Fruit fly (Drosophila melanogaster): ENCODE data around the gene RabGGTb.

Gene RabGGTb

DNA sequence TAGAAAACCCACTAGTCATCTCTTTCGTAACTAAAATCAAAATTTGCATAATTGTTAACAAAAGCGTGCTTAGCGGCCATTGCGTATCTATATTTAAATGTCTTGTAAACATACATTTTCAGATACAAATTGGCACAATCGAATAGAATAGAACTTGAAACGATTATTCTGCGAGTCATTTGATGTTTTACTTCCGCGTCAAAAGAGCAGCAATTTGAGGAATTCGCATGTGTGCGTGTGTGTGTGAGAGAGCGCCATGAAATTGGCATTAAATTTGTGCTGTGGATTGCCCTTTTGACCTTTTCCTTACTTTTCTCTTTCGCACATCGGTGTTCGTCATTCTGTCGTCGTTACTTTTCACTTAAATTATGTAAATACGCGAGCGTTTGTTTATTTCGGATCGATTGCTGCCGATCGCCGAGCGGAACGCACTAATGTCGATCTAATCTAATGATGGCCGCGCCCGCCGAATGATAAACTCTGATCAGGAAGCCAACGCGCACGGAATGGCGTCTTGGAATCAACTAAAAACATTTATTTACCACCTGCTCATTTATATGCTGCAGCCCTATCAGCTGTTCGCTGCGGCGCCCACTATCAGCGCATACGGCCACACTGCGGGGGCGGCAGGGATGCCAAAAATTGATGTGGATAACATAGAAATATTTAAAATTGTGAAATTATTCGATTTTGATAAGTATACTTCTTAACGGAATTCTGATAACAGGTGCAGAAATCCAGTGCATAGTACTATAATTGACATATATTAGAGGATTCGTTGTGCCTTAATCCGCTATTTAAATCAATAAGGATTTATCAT is 6.0 kb downstream of the RabGGTb start (continued):
- no peak for TF ChIP-seq Chrac-16 (GFP tag; optimal IDR thresholded peaks at IDR 0.05)
- peak; percentile 77 for TF ChIP-seq klu (GFP tag; IDR thresholded peaks at IDR 0.05)
- no peak for TF ChIP-seq pan (optimal IDR thresholded peaks at IDR 0.05)
- peak in 1 of 2 experiments; percentile 59 for TF ChIP-seq pan (GFP tag; optimal IDR thresholded peaks at IDR 0.05 in 1 of 2, IDR thresholded peaks at IDR 0.05 in 1 of 2)
- no peak for TF ChIP-seq CG5245 (GFP tag; optimal IDR thresholded peaks at IDR 0.05)
- TF ChIP-seq CG4730 (GFP tag; IDR thresholded peaks at IDR 0.05), result 0 out of 2 replicates have a peak, but pooled peaks have one; percentile 21
- TF ChIP-seq tin (GFP tag; optimal IDR thresholded peaks at IDR 0.05), result peak; percentile 10
- TF ChIP-seq CG42726 (GFP tag; IDR thresholded peaks at IDR 0.05; ENCODE audit: partially characterized antibody), result peak; percentile 70; the same call in 1 of the 2 replicates
- peak; percentile 58 for TF ChIP-seq HHEX (GFP tag; optimal IDR thresholded peaks at IDR 0.05)
- no peak for TF ChIP-seq CG10654 (GFP tag; optimal IDR thresholded peaks at IDR 0.05)
- peak; percentile 50; the same call in 1 of the 3 replicates for TF ChIP-seq dysf (GFP tag; IDR thresholded peaks at IDR 0.05)
- peak; percentile 76 for TF ChIP-seq rib (GFP tag; IDR thresholded peaks at IDR 0.05)
- TF ChIP-seq CG10431 (GFP tag; optimal IDR thresholded peaks at IDR 0.05), result no peak
- peak; percentile 34 for TF ChIP-seq CG6765 (GFP tag; optimal IDR thresholded peaks at IDR 0.05)
- TF ChIP-seq CG17568 (GFP tag; optimal IDR thresholded peaks at IDR 0.05), result no peak
- 0 out of 2 replicates have a peak, but pooled peaks have one; percentile 15 for TF ChIP-seq cas (GFP tag; IDR thresholded peaks at IDR 0.05)
- peak; percentile 30 for TF ChIP-seq mam (GFP tag; optimal IDR thresholded peaks at IDR 0.05)
- TF ChIP-seq lab (GFP tag; optimal IDR thresholded peaks at IDR 0.05), result peak; percentile 60
- peak; percentile 40 for TF ChIP-seq bigmax (GFP tag; optimal IDR thresholded peaks at IDR 0.05)
- peak; percentile 53 for TF ChIP-seq nerfin-1 (tag; optimal IDR thresholded peaks at IDR 0.05)
- peak; percentile 13; the same call in 1 of the 2 replicates for TF ChIP-seq ssp (GFP tag; IDR thresholded peaks at IDR 0.05)
- TF ChIP-seq nerfin-2 (GFP tag; IDR thresholded peaks at IDR 0.05; ENCODE audit: partially characterized antibody), result no peak
- peak; percentile 1 for TF ChIP-seq CG9876 (GFP tag; optimal IDR thresholded peaks at IDR 0.05)
- TF ChIP-seq CG12104 (GFP tag; optimal IDR thresholded peaks at IDR 0.05), result no peak
- TF ChIP-seq CG4360 (GFP tag; IDR thresholded peaks at IDR 0.05), result peak; percentile 51; the same call in 1 of the 2 replicates
- peak; percentile 69 for TF ChIP-seq cg (GFP tag; optimal IDR thresholded peaks at IDR 0.05)
- TF ChIP-seq CG3281 (GFP tag; optimal IDR thresholded peaks at IDR 0.05), result peak; percentile 55
- TF ChIP-seq salm (tag; optimal IDR thresholded peaks at IDR 0.05), result no peak
- no peak for TF ChIP-seq gcm2 (GFP tag; optimal IDR thresholded peaks at IDR 0.05)
- peak; percentile 52 for TF ChIP-seq CG2712 (tag; optimal IDR thresholded peaks at IDR 0.05)
- peak; percentile 87; the same call in 3 of the 4 replicates for TF ChIP-seq chinmo (GFP tag; IDR thresholded peaks at IDR 0.05; ENCODE audit: partially characterized antibody)
- no peak for TF ChIP-seq ttk (GFP tag; IDR thresholded peaks at IDR 0.05)
- TF ChIP-seq BEAF-32 (GFP tag; optimal IDR thresholded peaks at IDR 0.05), result no peak
- TF ChIP-seq CG13775 (GFP tag; optimal IDR thresholded peaks at IDR 0.05), result no peak
- TF ChIP-seq MESR4 (GFP tag; optimal IDR thresholded peaks at IDR 0.05), result peak; percentile 41
- TF ChIP-seq Bgb (GFP tag; IDR thresholded peaks at IDR 0.05; ENCODE audit: partially characterized antibody), result peak; percentile 59
- peak; percentile 58 for TF ChIP-seq CG33213 (GFP tag; optimal IDR thresholded peaks at IDR 0.05)
- TF ChIP-seq CG11247 (GFP tag; IDR thresholded peaks at IDR 0.05), result peak; percentile 55; the same call in 1 of the 2 replicates
- TF ChIP-seq B-H2 (GFP tag; optimal IDR thresholded peaks at IDR 0.05), result peak; percentile 87
- TF ChIP-seq CG6654 (GFP tag; optimal IDR thresholded peaks at IDR 0.05), result no peak
- peak; percentile 41 for TF ChIP-seq CoRest (tag; optimal IDR thresholded peaks at IDR 0.05)
- TF ChIP-seq pb (GFP tag; optimal IDR thresholded peaks at IDR 0.05), result peak; percentile 5
- TF ChIP-seq cad (GFP tag; optimal IDR thresholded peaks at IDR 0.05), result no peak
- TF ChIP-seq hb (GFP tag; IDR thresholded peaks at IDR 0.05; ENCODE audit: partially characterized antibody), result no peak
- TF ChIP-seq tgo (GFP tag; IDR thresholded peaks at IDR 0.05), result peak; percentile 28; the same call in 2 of the 3 replicates
- 0 out of 3 replicates have a peak, but pooled peaks have one; percentile 25 for TF ChIP-seq z (GFP tag; IDR thresholded peaks at IDR 0.05)
- peak; percentile 51 for TF ChIP-seq CG34224 (GFP tag; IDR thresholded peaks at IDR 0.05; ENCODE audit: partially characterized antibody)
- TF ChIP-seq Pdp1 (GFP tag; optimal IDR thresholded peaks at IDR 0.05), result peak in 1 of 2 experiments; percentile 14

All from whole organism, embryonic.